Worm (Caenorhabditis elegans) whole organism, L3 larva: ENCODE data around the gene C53B4.2.

ENCODE experiments used
- lin-15B ChIP-seq: fragments of 150-350 bp; optimal IDR thresholded peaks from 2 replicates; lab custom pipeline; 2014; ENCODE audit warnings: missing biosample characterization, missing genetic modification characterization
- nfya-1 ChIP-seq: sonication (generic microtip); optimal IDR thresholded peaks from 2 replicates; lab custom pipeline; 2017; ENCODE audit warnings: missing genetic modification characterization, mild to moderate bottlenecking, missing compliant biosample characterization, antibody characterized with exemption, moderate library complexity; ENCODE audit not compliant: insufficient read depth
- nhr-28 ChIP-seq: fragments of 150-350 bp; optimal IDR thresholded peaks from 2 replicates; lab custom pipeline; 2014; ENCODE audit warnings: missing biosample characterization, missing genetic modification characterization
- unc-39 ChIP-seq: sonication (generic microtip); optimal IDR thresholded peaks from 4 replicates; lab custom pipeline; 2017; ENCODE audit warnings: missing biosample characterization, missing genetic modification characterization

DNA sequence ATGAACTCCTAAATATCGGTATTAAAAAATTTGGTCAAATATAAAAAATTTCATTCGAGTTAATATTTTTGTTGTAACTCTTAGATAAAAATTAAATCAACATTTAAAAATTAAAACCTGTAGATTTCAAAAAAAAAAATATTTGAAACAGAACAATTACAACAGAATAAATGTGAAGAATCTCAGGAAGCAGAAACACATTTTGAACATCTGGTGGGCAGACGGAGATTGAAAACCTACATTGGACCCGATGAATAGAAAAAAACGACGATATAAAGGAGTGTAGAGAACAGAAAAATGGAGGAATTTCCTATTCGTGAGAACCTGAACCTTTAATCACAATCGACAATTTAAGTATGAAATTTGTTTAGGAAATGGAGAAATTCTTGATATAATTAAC, 41.9 kb upstream of the C53B4.2 start:
- no peak for TF ChIP-seq nfya-1
- TF ChIP-seq lin-15B (tag; lab: Kevin White, UChicago) = no peak
- no peak for TF ChIP-seq unc-39
- TF ChIP-seq nhr-28 (tag; lab: Kevin White, UChicago) = no peak
